Fruit fly (Drosophila melanogaster) whole organism, embryonic: ENCODE measurements around the gene CG4074.
A peak's percentile ranks its signal among the peaks of the same experiment; 100 is the strongest.

ENCODE experiments used
- Atf-2 ChIP-seq: fragments of 200-800 bp; sonication (Bioruptor generic); optimal IDR thresholded peaks from 2 replicates; lab custom pipeline; 2016; ENCODE audit warnings: missing biosample characterization, missing genetic modification characterization
- CG10431 ChIP-seq: fragments of 200-800 bp; sonication (Bioruptor generic); optimal IDR thresholded peaks from 3 replicates; lab custom pipeline; 2018; ENCODE audit warnings: missing biosample characterization, mild to moderate bottlenecking, missing genetic modification characterization
- CG10462 ChIP-seq: fragments of 200-800 bp; sonication (Bioruptor generic); optimal IDR thresholded peaks from 2 replicates; lab custom pipeline; 2016; ENCODE audit warnings: missing biosample characterization, missing genetic modification characterization
- CG12236 ChIP-seq: fragments of 200-800 bp; sonication (Bioruptor generic); optimal IDR thresholded peaks from 2 replicates; lab custom pipeline; 2016; ENCODE audit warnings: missing biosample characterization, missing genetic modification characterization
- CG12299 ChIP-seq: fragments of 200-800 bp; sonication (Bioruptor generic); optimal IDR thresholded peaks from 2 replicates; lab custom pipeline; 2018; ENCODE audit warnings: missing biosample characterization, mild to moderate bottlenecking, missing genetic modification characterization
- CG14441 ChIP-seq: fragments of 200-800 bp; sonication (Bioruptor generic); IDR thresholded peaks from 2 replicates; pipeline ENCODE4 v1.3.6; 2022; ENCODE audit warnings: missing biosample characterization, missing genetic modification characterization
- CG14860 ChIP-seq: fragments of 200-800 bp; sonication (Bioruptor generic); IDR thresholded peaks from 3 replicates; pipeline ENCODE4 v1.3.6; 2022; ENCODE audit warnings: missing biosample characterization, missing genetic modification characterization; ENCODE audit not compliant: partially characterized antibody
- CG15011 ChIP-seq: fragments of 200-800 bp; sonication (Bioruptor generic); optimal IDR thresholded peaks from 3 replicates; lab custom pipeline; 2018; ENCODE audit warnings: missing biosample characterization, mild to moderate bottlenecking, missing genetic modification characterization
- CG1529 ChIP-seq: fragments of 200-800 bp; sonication (Bioruptor generic); optimal IDR thresholded peaks from 3 replicates; lab custom pipeline; 2018; ENCODE audit warnings: missing biosample characterization, missing genetic modification characterization
- CG16779 ChIP-seq: fragments of 200-800 bp; sonication (Bioruptor generic); IDR thresholded peaks from 2 replicates; pipeline ENCODE4 v1.3.6; 2022; ENCODE audit warnings: missing biosample characterization, missing genetic modification characterization
- CG17328 ChIP-seq: fragments of 200-800 bp; sonication (Bioruptor generic); IDR thresholded peaks from 2 replicates; pipeline ENCODE4 v1.3.6; 2022; ENCODE audit warnings: missing biosample characterization, missing genetic modification characterization
- CG17802 ChIP-seq: fragments of 200-800 bp; sonication (Bioruptor generic); optimal IDR thresholded peaks from 2 replicates; lab custom pipeline; 2018; ENCODE audit warnings: missing biosample characterization, mild to moderate bottlenecking, missing genetic modification characterization, moderate library complexity
- CG18262 ChIP-seq: fragments of 200-800 bp; optimal IDR thresholded peaks from 3 replicates; lab custom pipeline; 2019; ENCODE audit warnings: missing biosample characterization, mild to moderate bottlenecking, missing genetic modification characterization, moderate library complexity
- CG2875 ChIP-seq: fragments of 200-800 bp; sonication (Bioruptor generic); optimal IDR thresholded peaks from 2 replicates; lab custom pipeline; 2017; ENCODE audit warnings: missing biosample characterization, mild to moderate bottlenecking, missing genetic modification characterization, missing genetic modification reagents
- CG31224 ChIP-seq: fragments of 200-800 bp; sonication (Bioruptor generic); IDR thresholded peaks from 2 replicates; pipeline ENCODE4 v1.3.6; 2022; ENCODE audit warnings: missing biosample characterization, missing genetic modification characterization
- CG3163 ChIP-seq: fragments of 200-800 bp; sonication (Bioruptor generic); optimal IDR thresholded peaks from 3 replicates; lab custom pipeline; 2016; ENCODE audit warnings: missing biosample characterization, missing genetic modification characterization
- CG33213 ChIP-seq: fragments of 200-800 bp; sonication (Bioruptor generic); optimal IDR thresholded peaks from 3 replicates; lab custom pipeline; 2016; ENCODE audit warnings: missing biosample characterization, missing genetic modification characterization
- CG33557 ChIP-seq: fragments of 200-800 bp; sonication (Bioruptor generic); optimal IDR thresholded peaks from 2 replicates; lab custom pipeline; 2019; ENCODE audit warnings: missing biosample characterization, mild to moderate bottlenecking, missing genetic modification characterization, moderate library complexity
- CG4328 ChIP-seq: fragments of 200-800 bp; sonication (Bioruptor generic); optimal IDR thresholded peaks from 3 replicates; lab custom pipeline; 2017; ENCODE audit warnings: missing biosample characterization, missing genetic modification reagents, missing genetic modification characterization
- CG6175 ChIP-seq: fragments of 200-800 bp; sonication (Bioruptor generic); IDR thresholded peaks from 3 replicates; pipeline ENCODE4 v1.3.6; 2022; ENCODE audit warnings: missing biosample characterization, missing genetic modification characterization
- CG6654 ChIP-seq: fragments of 200-800 bp; sonication (Bioruptor generic); optimal IDR thresholded peaks from 2 replicates; lab custom pipeline; 2017; ENCODE audit warnings: missing biosample characterization, mild to moderate bottlenecking, missing genetic modification characterization
- CG7271 ChIP-seq: fragments of 200-800 bp; sonication (Bioruptor generic); optimal IDR thresholded peaks from 2 replicates; lab custom pipeline; 2018; ENCODE audit warnings: missing biosample characterization, mild to moderate bottlenecking, missing genetic modification characterization, moderate library complexity
- CG7357 ChIP-seq: fragments of 200-800 bp; sonication (Bioruptor generic); IDR thresholded peaks from 3 replicates; pipeline ENCODE4 v1.3.6; 2022; ENCODE audit warnings: missing biosample characterization, missing genetic modification characterization
- CG7372 ChIP-seq: fragments of 200-800 bp; sonication (Bioruptor generic); IDR thresholded peaks from 2 replicates; pipeline ENCODE4 v1.3.6; 2022; ENCODE audit warnings: missing biosample characterization, missing genetic modification characterization
- CG7839 ChIP-seq: fragments of 200-800 bp; sonication (Bioruptor generic); optimal IDR thresholded peaks from 3 replicates; lab custom pipeline; 2018; ENCODE audit warnings: missing biosample characterization, mild to moderate bottlenecking, missing genetic modification characterization, moderate library complexity
- CG9437 ChIP-seq: fragments of 200-800 bp; sonication (Bioruptor generic); optimal IDR thresholded peaks from 2 replicates; lab custom pipeline; 2018; ENCODE audit warnings: missing biosample characterization, mild to moderate bottlenecking, missing genetic modification characterization
- CG9817 ChIP-seq: fragments of 200-800 bp; sonication (Bioruptor generic); optimal IDR thresholded peaks from 2 replicates; lab custom pipeline; 2018; ENCODE audit warnings: missing biosample characterization, mild to moderate bottlenecking, missing genetic modification characterization, moderate library complexity
- CG9932 ChIP-seq: fragments of 200-800 bp; sonication (Bioruptor generic); IDR thresholded peaks from 2 replicates; pipeline ENCODE4 v1.3.6; 2022; ENCODE audit warnings: missing biosample characterization, missing genetic modification characterization
- D ChIP-seq, 2 experiments: fragments of 200-800 bp in 1 of 2; fragments of >200 bp in 1 of 2; sonication (Bioruptor generic) in 1 of 2; optimal IDR thresholded peaks; 2 replicates in 1 of 2; 3 replicates in 1 of 2; lab custom pipeline; 2017; ENCODE audit warnings: mild to moderate bottlenecking in 1 of 2, missing biosample characterization in 1 of 2, missing genetic modification characterization in 1 of 2, missing genetic modification reagents in 1 of 2
- Dek ChIP-seq: fragments of 200-800 bp; sonication (Bioruptor generic); optimal IDR thresholded peaks from 3 replicates; lab custom pipeline; 2019; ENCODE audit warnings: missing biosample characterization, mild to moderate bottlenecking, missing genetic modification characterization, moderate library complexity
- Fer1 ChIP-seq: fragments of 200-800 bp; sonication (Bioruptor generic); optimal IDR thresholded peaks from 2 replicates; lab custom pipeline; 2017; ENCODE audit warnings: missing biosample characterization, mild to moderate bottlenecking, missing genetic modification characterization
- Hand ChIP-seq: fragments of 200-800 bp; sonication (Bioruptor generic); optimal IDR thresholded peaks from 2 replicates; lab custom pipeline; 2017; ENCODE audit warnings: mild to moderate bottlenecking, missing biosample characterization, missing genetic modification reagents, missing genetic modification characterization
- Hr3 ChIP-seq: fragments of 200-800 bp; sonication (Bioruptor generic); optimal IDR thresholded peaks from 3 replicates; lab custom pipeline; 2016; ENCODE audit warnings: missing biosample characterization, missing genetic modification characterization
- Hr51 ChIP-seq, 2 experiments: fragments of 200-800 bp; sonication (Bioruptor generic); optimal IDR thresholded peaks; 2 replicates in 1 of 2; 3 replicates in 1 of 2; lab custom pipeline; 2016 to 2018; ENCODE audit warnings: missing biosample characterization in 2 of 2, missing genetic modification characterization in 2 of 2, mild to moderate bottlenecking in 1 of 2, moderate library complexity in 1 of 2
- Kr ChIP-seq: fragments of 200-800 bp; sonication (Bioruptor generic); optimal IDR thresholded peaks from 2 replicates; lab custom pipeline; 2017; ENCODE audit warnings: missing biosample characterization, mild to moderate bottlenecking, missing genetic modification characterization
- MTF-1 ChIP-seq: fragments of 200-800 bp; sonication (Bioruptor generic); optimal IDR thresholded peaks from 2 replicates; lab custom pipeline; 2018; ENCODE audit warnings: missing biosample characterization, mild to moderate bottlenecking, missing genetic modification characterization, borderline replicate concordance
- Sox102F ChIP-seq: fragments of 200-800 bp; sonication (Bioruptor generic); optimal IDR thresholded peaks from 2 replicates; lab custom pipeline; 2018; ENCODE audit warnings: missing biosample characterization, mild to moderate bottlenecking, missing genetic modification characterization, moderate library complexity
- Sry-δ ChIP-seq: fragments of 200-800 bp; sonication (Bioruptor generic); optimal IDR thresholded peaks from 2 replicates; lab custom pipeline; 2016; ENCODE audit warnings: missing biosample characterization, missing genetic modification characterization
- TFAM ChIP-seq: fragments of 200-800 bp; sonication (Bioruptor generic); optimal IDR thresholded peaks from 2 replicates; lab custom pipeline; 2017; ENCODE audit warnings: missing biosample characterization, missing genetic modification characterization, inconsistent platforms
- ems ChIP-seq: fragments of 200-800 bp; sonication (Bioruptor generic); optimal IDR thresholded peaks from 3 replicates; lab custom pipeline; 2016; ENCODE audit warnings: missing biosample characterization, missing genetic modification characterization
- fd64A ChIP-seq: fragments of 200-800 bp; sonication (Bioruptor generic); optimal IDR thresholded peaks from 3 replicates; lab custom pipeline; 2018; ENCODE audit warnings: missing biosample characterization, mild to moderate bottlenecking, missing genetic modification characterization
- fru ChIP-seq: fragments of >200 bp; optimal IDR thresholded peaks from 2 replicates; lab custom pipeline; 2017
- ftz-f1 ChIP-seq: fragments of 200-800 bp; sonication (Bioruptor generic); optimal IDR thresholded peaks from 2 replicates; lab custom pipeline; 2016; ENCODE audit warnings: missing biosample characterization, missing genetic modification characterization
- gem ChIP-seq: fragments of 200-800 bp; sonication (Bioruptor generic); optimal IDR thresholded peaks from 2 replicates; lab custom pipeline; 2019; ENCODE audit warnings: missing biosample characterization, mild to moderate bottlenecking, missing genetic modification characterization, moderate library complexity
- grau ChIP-seq: fragments of 200-800 bp; optimal IDR thresholded peaks from 3 replicates; lab custom pipeline; 2019; ENCODE audit warnings: missing biosample characterization, mild to moderate bottlenecking, missing genetic modification characterization, moderate library complexity
- onecut ChIP-seq: fragments of 200-800 bp; sonication (Bioruptor generic); IDR thresholded peaks from 2 replicates; pipeline ENCODE4 v1.3.6; 2022; ENCODE audit warnings: missing biosample characterization, missing genetic modification characterization
- run ChIP-seq: fragments of 200-800 bp; sonication (Bioruptor generic); optimal IDR thresholded peaks from 3 replicates; lab custom pipeline; 2018; ENCODE audit warnings: missing biosample characterization, mild to moderate bottlenecking, missing genetic modification characterization
- schlank ChIP-seq: fragments of 200-800 bp; sonication (Bioruptor generic); optimal IDR thresholded peaks from 2 replicates; lab custom pipeline; 2018; ENCODE audit warnings: missing biosample characterization, mild to moderate bottlenecking, missing genetic modification characterization
- so ChIP-seq: fragments of 200-800 bp; sonication (Bioruptor generic); IDR thresholded peaks from 3 replicates; pipeline ENCODE4 v1.3.6; 2022; ENCODE audit warnings: missing biosample characterization, missing genetic modification characterization
- twi ChIP-seq: fragments of 200-800 bp; optimal IDR thresholded peaks from 2 replicates; lab custom pipeline; 2019; ENCODE audit warnings: missing biosample characterization, mild to moderate bottlenecking, missing genetic modification characterization, moderate library complexity
- zen2 ChIP-seq: fragments of 200-800 bp; sonication (Bioruptor generic); IDR thresholded peaks from 3 replicates; pipeline ENCODE4 v1.3.6; 2022; ENCODE audit warnings: missing biosample characterization, missing genetic modification characterization; ENCODE audit not compliant: partially characterized antibody

CG4074 gene

dm6 chr3L:20792693-20793092 is 23.4 kb upstream of the CG4074 start, which contains the start of gene Six4 (continued):
- peak; percentile 43 for TF ChIP-seq fd64A (GFP tag; lab: Kevin White, UChicago)
- no peak for TF ChIP-seq run (tag; lab: Kevin White, UChicago)
- TF ChIP-seq CG6175 (GFP tag; lab: Robert Waterston, UW): 0 out of 3 replicates have a peak, but pooled peaks have one; percentile 12
- no peak for TF ChIP-seq schlank (tag; lab: Kevin White, UChicago)
- peak; percentile 63 for TF ChIP-seq CG33557 (GFP tag; lab: Kevin White, UChicago)
- TF ChIP-seq grau (tag; lab: Kevin White, UChicago): no peak
- TF ChIP-seq CG14860 (GFP tag; lab: Robert Waterston, UW): no peak
- TF ChIP-seq fru (lab: Kevin White, UChicago): no peak
- TF ChIP-seq CG9437: no peak
- peak; percentile 64; the same call in 1 of the 3 replicates for TF ChIP-seq so (GFP tag; lab: Robert Waterston, UW)
- TF ChIP-seq CG3163 (GFP tag; lab: Kevin White, UChicago): no peak
- TF ChIP-seq CG4328: peak; percentile 7
- TF ChIP-seq Hand: no peak
- TF ChIP-seq zen2: no peak
- no peak for TF ChIP-seq CG9932
- TF ChIP-seq twi (tag; lab: Kevin White, UChicago): peak; percentile 18
- TF ChIP-seq Hr51 (GFP tag; optimal IDR thresholded peaks at IDR 0.05; lab: Kevin White, UChicago): no peak
- TF ChIP-seq CG2875: no peak
- no peak for TF ChIP-seq Dek (tag; lab: Kevin White, UChicago)
- TF ChIP-seq CG6654: no peak
- no peak for TF ChIP-seq Fer1
- no peak for TF ChIP-seq CG14441 (GFP tag; lab: Robert Waterston, UW)
- no peak for TF ChIP-seq Sry-δ
- no peak for TF ChIP-seq Atf-2 (GFP tag; lab: Kevin White, UChicago)
- TF ChIP-seq CG12236 (GFP tag; lab: Kevin White, UChicago): no peak
- TF ChIP-seq CG10462 (GFP tag; lab: Kevin White, UChicago): no peak
- TF ChIP-seq CG31224 (GFP tag; lab: Robert Waterston, UW): no peak
- TF ChIP-seq ems (GFP tag; lab: Kevin White, UChicago): no peak
- no peak for TF ChIP-seq CG7839
- TF ChIP-seq CG7271: peak; percentile 72
- 0 out of 2 replicates have a peak, but pooled peaks have one; percentile 20 for TF ChIP-seq onecut (GFP tag; lab: Robert Waterston, UW)
- TF ChIP-seq CG18262 (tag; lab: Kevin White, UChicago): no peak
- no peak for TF ChIP-seq D (optimal IDR thresholded peaks at IDR 0.05; lab: Kevin White, UChicago)
- TF ChIP-seq D (GFP tag; optimal IDR thresholded peaks at IDR 0.05; lab: Kevin White, UChicago): no peak
- no peak for TF ChIP-seq CG1529 (GFP tag; lab: Kevin White, UChicago)
- TF ChIP-seq Sox102F (GFP tag; lab: Kevin White, UChicago): no peak
- TF ChIP-seq CG17328 (GFP tag; lab: Robert Waterston, UW): peak; percentile 41; the same call in 1 of the 2 replicates
- TF ChIP-seq CG33213 (GFP tag; lab: Kevin White, UChicago): no peak
- peak; percentile 35 for TF ChIP-seq CG10431
- TF ChIP-seq CG17802 (tag; lab: Kevin White, UChicago): no peak
- TF ChIP-seq Hr3 (GFP tag; lab: Kevin White, UChicago): no peak
- TF ChIP-seq CG7357 (GFP tag; lab: Robert Waterston, UW): no peak
- peak; percentile 54 for TF ChIP-seq Kr (GFP tag; lab: Kevin White, UChicago)
- TF ChIP-seq CG9817 (tag; lab: Kevin White, UChicago): no peak
- TF ChIP-seq CG7372: no peak
- no peak for TF ChIP-seq CG12299 (tag; lab: Kevin White, UChicago)
- peak; percentile 32 for TF ChIP-seq MTF-1
- TF ChIP-seq TFAM (GFP tag; lab: Kevin White, UChicago): no peak
- TF ChIP-seq CG16779 (GFP tag; lab: Robert Waterston, UW): no peak
- TF ChIP-seq CG15011 (GFP tag; lab: Kevin White, UChicago): no peak
- no peak for TF ChIP-seq ftz-f1 (GFP tag; lab: Kevin White, UChicago)
- no peak for TF ChIP-seq gem
